Worm (Caenorhabditis elegans): Measurements from ENCODE around the gene Y50D4C.3.
"Not testable (repeated sequence)": the region's sequence is repeated elsewhere in the genome, so short reads cannot be mapped to it uniquely, and the experiment has no call there.

The Y50D4C.3 gene

ce11 chrV:942556-942955, 2.5 kb downstream of the Y50D4C.3 start:
- TF ChIP-seq him-1 (tag; optimal IDR thresholded peaks at IDR 0.05) (no peak), dao-5 (tag; optimal IDR thresholded peaks at IDR 0.05) (no peak), W03F9.2 (tag; optimal IDR thresholded peaks at IDR 0.05) (no peak)

- TF ChIP-seq him-1 (tag; optimal IDR thresholded peaks at IDR 0.05) = no peak
- no peak for TF ChIP-seq W03F9.2 (tag; optimal IDR thresholded peaks at IDR 0.05)
- TF ChIP-seq dao-5 (tag; optimal IDR thresholded peaks at IDR 0.05) = no peak
Measured at ce11 chrV:939341-939740, 5.7 kb downstream of the Y50D4C.3 start.

- no peak for TF ChIP-seq W03F9.2 (tag; optimal IDR thresholded peaks at IDR 0.05)
Measured at ce11 chrV:917488-917887, 27.6 kb downstream of the Y50D4C.3 start, which contains the start of gene H24K24.2. Gene H24K24.2 (plus strand): TSS chrV:917788.

ce11 chrV:915716-916115, 29.3 kb downstream of the Y50D4C.3 start:
- TF ChIP-seq W03F9.2 (tag; optimal IDR thresholded peaks at IDR 0.05) = no peak
- TF ChIP-seq dao-5 (tag; optimal IDR thresholded peaks at IDR 0.05) = no peak
- TF ChIP-seq him-1 (tag; optimal IDR thresholded peaks at IDR 0.05) = no peak

ce11 chrV:911474-911873, 33.6 kb downstream of the Y50D4C.3 start, which contains the start of gene adh-5:
Gene adh-5 (plus strand): TSS chrV:911774.
- TF ChIP-seq dao-5 (tag; optimal IDR thresholded peaks at IDR 0.05) = no peak
- TF ChIP-seq W03F9.2 (tag; optimal IDR thresholded peaks at IDR 0.05) = no peak
- TF ChIP-seq him-1 (tag; optimal IDR thresholded peaks at IDR 0.05) = no peak

ce11 chrV:910588-910987, 34.5 kb downstream of the Y50D4C.3 start:
- TF ChIP-seq him-1 (tag; optimal IDR thresholded peaks at IDR 0.05) = no peak
- no peak for TF ChIP-seq dao-5 (tag; optimal IDR thresholded peaks at IDR 0.05)
- TF ChIP-seq W03F9.2 (tag; optimal IDR thresholded peaks at IDR 0.05) = no peak

ce11 chrV:908681-909080, 36.4 kb downstream of the Y50D4C.3 start:
- TF ChIP-seq him-1 (tag; optimal IDR thresholded peaks at IDR 0.05) (no peak), dao-5 (tag; optimal IDR thresholded peaks at IDR 0.05) (no peak), W03F9.2 (tag; optimal IDR thresholded peaks at IDR 0.05) (no peak)

- TF ChIP-seq dao-5 (tag; optimal IDR thresholded peaks at IDR 0.05) = no peak
- TF ChIP-seq W03F9.2 (tag; optimal IDR thresholded peaks at IDR 0.05) = peak; percentile 22
Measured at ce11 chrV:904232-904983, 40.6 kb downstream of the Y50D4C.3 start, which contains the start of gene trm-2A. Gene trm-2A (plus strand): TSS chrV:904963.

ce11 chrV:903460-903859, 41.6 kb downstream of the Y50D4C.3 start, which contains the start of gene fmo-5:
Gene fmo-5 (minus strand): TSS chrV:903665.
- TF ChIP-seq W03F9.2 (tag; optimal IDR thresholded peaks at IDR 0.05) (no peak), dao-5 (tag; optimal IDR thresholded peaks at IDR 0.05) (no peak), him-1 (tag; optimal IDR thresholded peaks at IDR 0.05) (no peak)

ce11 chrV:899087-899486, 46.0 kb downstream of the Y50D4C.3 start, which contains the start of gene nas-32:
Gene nas-32 (minus strand): TSS chrV:899187.
- TF ChIP-seq W03F9.2 (tag; optimal IDR thresholded peaks at IDR 0.05) = no peak
- no peak for TF ChIP-seq him-1 (tag; optimal IDR thresholded peaks at IDR 0.05)
- no peak for TF ChIP-seq dao-5 (tag; optimal IDR thresholded peaks at IDR 0.05)

- no peak for TF ChIP-seq W03F9.2 (tag; optimal IDR thresholded peaks at IDR 0.05)
Measured at ce11 chrV:893437-894018, 51.5 kb downstream of the Y50D4C.3 start, which contains the start of the genes srlf-23 and srlf-20. Gene srlf-23 (minus strand): TSS chrV:893537. Gene srlf-20 (plus strand): TSS chrV:893968.

- not testable (repeated sequence) for TF ChIP-seq him-1, W03F9.2, dao-5 (tag; optimal IDR thresholded peaks at IDR 0.05)
Measured at ce11 chrV:890835-891234, 54.2 kb downstream of the Y50D4C.3 start, which contains the start of gene srlf-22. Gene srlf-22 (plus strand): TSS chrV:891135.

ce11 chrV:890423-890822, 54.6 kb downstream of the Y50D4C.3 start, which contains the start of gene srlf-21:
Gene srlf-21 (minus strand): TSS chrV:890523.
- no peak for TF ChIP-seq dao-5 (tag; optimal IDR thresholded peaks at IDR 0.05)
- no peak for TF ChIP-seq him-1 (tag; optimal IDR thresholded peaks at IDR 0.05)
- TF ChIP-seq W03F9.2 (tag; optimal IDR thresholded peaks at IDR 0.05) = no peak

All from whole organism, L4/young adult.